Fruit fly (Drosophila melanogaster) whole organism: ENCODE results near the gene teq.

Experiments used
- CG8478 ChIP-seq: fragments of >200 bp; optimal IDR thresholded peaks from 2 replicates; lab custom pipeline; 2018; ENCODE audit warnings: inconsistent platforms
- Dll ChIP-seq: fragments of >200 bp; optimal IDR thresholded peaks from 2 replicates; lab custom pipeline; 2017
- EcR ChIP-seq, 2 experiments: fragments of >200 bp; optimal IDR thresholded peaks; 2 replicates each; lab custom pipeline; 2017; ENCODE audit warnings: missing biosample characterization in 2 of 2, missing genetic modification characterization in 2 of 2, missing genetic modification reagents in 2 of 2
- pan ChIP-seq: fragments of >200 bp; optimal IDR thresholded peaks from 2 replicates; lab custom pipeline; 2017
- psq ChIP-seq: fragments of >200 bp; optimal IDR thresholded peaks from 2 replicates; lab custom pipeline; 2017
- usp ChIP-seq: fragments of >200 bp; optimal IDR thresholded peaks from 2 replicates; lab custom pipeline; 2017; ENCODE audit warnings: missing biosample characterization, missing genetic modification characterization, mixed read lengths

Gene teq

DNA sequence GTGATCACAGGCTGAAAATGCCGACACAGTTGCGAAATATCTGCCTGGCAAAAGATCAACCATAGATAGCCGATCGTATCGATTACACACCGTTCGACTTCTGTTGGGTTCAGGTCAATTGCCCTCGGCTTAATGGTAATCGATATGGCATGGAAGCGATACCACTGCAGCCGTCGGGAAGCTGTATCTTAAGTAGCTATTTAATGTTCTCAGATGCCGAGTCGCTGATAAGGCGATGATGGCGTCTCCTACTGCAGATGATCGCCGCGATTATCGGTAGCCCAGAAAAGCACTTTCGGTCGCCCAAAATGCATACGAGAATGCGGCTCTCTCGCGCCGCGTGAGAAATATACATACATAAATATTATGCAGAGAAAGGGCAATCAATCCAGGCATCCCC lies 36.8 kb upstream of the teq start:
- TF ChIP-seq CG8478 (lab: Kevin White, UChicago) (no peak), pan (lab: Kevin White, UChicago) (no peak), psq (lab: Kevin White, UChicago) (no peak), usp (GFP tag; lab: Kevin White, UChicago) (no peak), Dll (no peak), EcR (GFP tag; optimal IDR thresholded peaks at IDR 0.05; lab: Kevin White, UChicago) (no peak)

DNA sequence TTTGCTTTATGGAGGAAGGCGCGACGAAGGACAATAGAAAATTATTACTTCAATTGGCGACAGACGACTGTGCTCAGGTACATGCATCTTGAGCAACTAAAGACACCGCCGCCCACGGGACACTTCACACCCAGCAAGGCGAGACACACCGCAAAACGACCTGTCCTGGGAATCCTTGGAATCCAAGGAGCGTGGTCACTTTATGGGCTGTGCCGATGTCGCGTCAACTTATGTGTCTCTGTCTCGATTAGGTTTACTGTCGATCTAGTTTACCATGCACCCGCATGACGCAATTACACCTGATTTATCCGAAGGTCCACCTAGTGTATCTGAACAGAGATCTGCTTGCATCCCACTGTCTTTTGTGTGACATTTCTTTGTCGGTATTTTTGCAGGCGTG lies 35.3 kb upstream of the teq start:
- TF ChIP-seq usp (GFP tag; lab: Kevin White, UChicago), result no peak

dm6 chr3L:9041042-9041477 lies 33.4 kb upstream of the teq start, which contains the start of gene Doc1:
Doc1 (plus strand) TSS chr3L:9041375.
- peak; percentile 35 for TF ChIP-seq Dll
- no peak for TF ChIP-seq pan (lab: Kevin White, UChicago)

- TF ChIP-seq usp (GFP tag; lab: Kevin White, UChicago) (no peak), Dll (no peak), EcR (GFP tag; optimal IDR thresholded peaks at IDR 0.05; lab: Kevin White, UChicago) (no peak), psq (lab: Kevin White, UChicago) (no peak), pan (lab: Kevin White, UChicago) (no peak)
Measured at dm6 chr3L:9042200-9042988, 32.0 kb upstream of the teq start.

dm6 chr3L:9043648-9044047 lies 30.8 kb upstream of the teq start:
- TF ChIP-seq EcR (GFP tag; optimal IDR thresholded peaks at IDR 0.05; lab: Kevin White, UChicago) (no peak), psq (lab: Kevin White, UChicago) (no peak), Dll (no peak), pan (lab: Kevin White, UChicago) (no peak), usp (GFP tag; lab: Kevin White, UChicago) (no peak), CG8478 (lab: Kevin White, UChicago) (no peak)

DNA sequence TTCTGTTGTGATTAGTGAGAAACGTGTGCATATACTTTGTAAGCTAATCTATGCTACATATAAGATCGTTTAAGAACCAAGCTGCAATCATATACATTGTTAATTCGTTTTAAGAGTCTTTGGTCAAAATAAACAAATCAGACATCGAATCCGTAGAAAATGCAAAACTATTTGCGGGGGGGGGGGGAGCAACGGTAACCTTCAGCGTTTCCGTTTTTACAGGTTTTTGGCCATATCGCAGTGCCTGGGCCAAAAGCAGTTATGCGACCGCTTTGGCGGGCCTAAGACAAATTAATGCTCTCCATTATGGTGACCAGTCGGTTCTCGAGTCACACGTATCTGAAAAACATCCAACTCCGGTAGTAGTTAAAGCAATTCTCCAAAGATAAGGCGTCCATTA lies 29.5 kb upstream of the teq start:
- TF ChIP-seq pan (lab: Kevin White, UChicago) (peak; percentile 24), CG8478 (lab: Kevin White, UChicago) (no peak), Dll (no peak)

- TF ChIP-seq pan (lab: Kevin White, UChicago) (no peak), EcR (GFP tag; optimal IDR thresholded peaks at IDR 0.05; lab: Kevin White, UChicago) (no peak), psq (lab: Kevin White, UChicago) (no peak), usp (GFP tag; lab: Kevin White, UChicago) (no peak), CG8478 (lab: Kevin White, UChicago) (no peak), Dll (no peak)
Measured at dm6 chr3L:9045318-9045717, 29.1 kb upstream of the teq start.

DNA sequence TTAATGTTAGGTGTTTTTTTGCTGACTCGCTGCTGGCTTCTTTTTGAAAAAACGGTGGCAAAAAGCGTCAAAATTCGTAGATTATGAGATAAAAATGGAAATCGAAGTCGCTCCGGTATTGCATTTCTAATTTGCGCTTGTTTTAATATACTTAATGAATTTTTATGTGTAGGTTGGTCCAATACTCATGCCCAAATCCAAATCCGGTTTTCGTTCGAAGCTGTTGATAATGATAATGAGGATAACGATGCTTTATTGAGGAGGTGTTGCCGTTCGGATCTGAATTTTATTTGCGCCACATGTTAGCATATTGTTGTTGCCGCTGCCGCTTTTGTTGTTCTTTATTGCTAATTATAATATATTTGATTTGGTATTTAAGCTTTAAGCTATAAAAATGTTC lies 28.2 kb upstream of the teq start:
- TF ChIP-seq psq (lab: Kevin White, UChicago), result no peak
- no peak for TF ChIP-seq usp (GFP tag; lab: Kevin White, UChicago)
- no peak for TF ChIP-seq pan (lab: Kevin White, UChicago)
- TF ChIP-seq CG8478 (lab: Kevin White, UChicago), result no peak
- no peak for TF ChIP-seq Dll
- TF ChIP-seq EcR (GFP tag; optimal IDR thresholded peaks at IDR 0.05; lab: Kevin White, UChicago), result no peak

DNA sequence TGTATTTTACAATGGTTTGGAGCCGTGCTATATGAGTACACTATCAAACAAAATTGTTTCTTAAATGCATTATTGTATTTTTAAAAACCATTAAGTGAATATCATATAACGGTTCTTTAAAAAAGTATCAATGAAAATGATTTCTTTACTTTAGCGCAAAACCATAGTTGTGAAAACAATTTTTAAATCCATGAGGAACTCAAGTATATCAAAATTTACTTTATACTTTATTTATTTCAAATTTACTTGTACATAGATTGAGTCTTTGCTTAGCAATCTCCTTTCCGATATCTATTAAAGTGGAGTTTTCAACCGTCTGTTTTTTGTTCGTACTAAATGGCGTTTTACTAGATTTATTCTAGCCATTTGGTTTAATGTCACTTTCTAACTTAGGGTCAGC lies 27.4 kb upstream of the teq start, which contains the start of gene Argk2:
TSS of gene Argk2 (plus strand) at position 378 of the 400 bp plus-strand sequence.
- TF ChIP-seq usp (GFP tag; lab: Kevin White, UChicago), result no peak
- TF ChIP-seq CG8478 (lab: Kevin White, UChicago), result no peak
- no peak for TF ChIP-seq pan (lab: Kevin White, UChicago)
- no peak for TF ChIP-seq Dll
- TF ChIP-seq EcR (GFP tag; optimal IDR thresholded peaks at IDR 0.05; lab: Kevin White, UChicago), result no peak
- TF ChIP-seq psq (lab: Kevin White, UChicago), result no peak

DNA sequence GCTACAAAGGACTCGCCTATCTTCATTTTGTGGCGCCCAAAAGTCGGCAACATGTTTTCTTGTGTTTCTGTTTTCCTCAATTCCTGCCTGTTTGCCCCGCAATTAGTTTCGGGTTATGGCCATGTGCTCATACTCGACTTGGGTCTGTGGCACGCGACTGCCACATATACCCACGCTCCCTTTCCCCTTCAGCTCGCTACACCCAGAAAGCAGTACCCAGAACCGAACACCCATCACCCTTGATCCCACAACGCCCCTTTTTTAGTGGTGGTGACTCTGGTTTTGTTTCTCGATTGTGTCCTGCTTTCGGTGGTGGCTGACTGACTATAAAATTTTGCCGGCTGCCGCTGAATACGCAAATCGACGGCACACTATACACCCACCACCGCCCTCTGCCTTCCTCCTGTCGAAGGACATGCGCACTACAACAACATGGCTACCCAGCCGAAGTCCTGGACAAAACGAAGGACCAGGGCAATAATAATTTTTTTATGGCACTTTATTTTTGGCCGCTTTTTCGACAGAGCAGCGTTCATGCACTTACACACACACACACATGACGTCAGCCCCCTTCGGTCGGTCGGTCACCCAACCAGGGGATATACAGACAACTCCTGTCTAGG lies 23.9 kb upstream of the teq start:
- no peak for TF ChIP-seq Dll
- TF ChIP-seq psq (lab: Kevin White, UChicago), result no peak
- no peak for TF ChIP-seq pan (lab: Kevin White, UChicago)
- no peak for TF ChIP-seq EcR (GFP tag; optimal IDR thresholded peaks at IDR 0.05; lab: Kevin White, UChicago)
- no peak for TF ChIP-seq CG8478 (lab: Kevin White, UChicago)
- TF ChIP-seq usp (GFP tag; lab: Kevin White, UChicago), result no peak

- TF ChIP-seq psq (lab: Kevin White, UChicago), result no peak
- TF ChIP-seq EcR (GFP tag; optimal IDR thresholded peaks at IDR 0.05; lab: Kevin White, UChicago), result no peak
- TF ChIP-seq usp (GFP tag; lab: Kevin White, UChicago), result no peak
Measured at dm6 chr3L:9051830-9052259, 22.6 kb upstream of the teq start.

dm6 chr3L:9052798-9053541 lies 21.5 kb upstream of the teq start:
- TF ChIP-seq Dll (no peak), psq (lab: Kevin White, UChicago) (no peak), CG8478 (lab: Kevin White, UChicago) (no peak), usp (GFP tag; lab: Kevin White, UChicago) (no peak), EcR (GFP tag; optimal IDR thresholded peaks at IDR 0.05; lab: Kevin White, UChicago) (no peak), pan (lab: Kevin White, UChicago) (no peak)
